Worm (Caenorhabditis elegans): ENCODE results near the gene col-156.
A peak's percentile ranks its signal among the peaks of the same experiment; 100 is the strongest.

The col-156 gene

ce11 chrV:11459255-11459654, 9.1 kb upstream of the col-156 start, which contains the start of gene T11F9.1:
T11F9.1 (plus strand) TSS chrV:11459555.
- TF ChIP-seq lag-1 (GFP tag; IDR thresholded peaks at IDR 0.05): no peak
- TF ChIP-seq egl-44 (GFP tag; IDR thresholded peaks at IDR 0.05): no peak
- TF ChIP-seq B0261.1 (tag; optimal IDR thresholded peaks at IDR 0.05): no peak
- no peak for TF ChIP-seq gei-17 (GFP tag; optimal IDR thresholded peaks at IDR 0.05)
- TF ChIP-seq ztf-26 (tag; optimal IDR thresholded peaks at IDR 0.05): no peak
- no peak for TF ChIP-seq F23B12.7 (tag; optimal IDR thresholded peaks at IDR 0.05; ENCODE audit: insufficient read depth)

DNA sequence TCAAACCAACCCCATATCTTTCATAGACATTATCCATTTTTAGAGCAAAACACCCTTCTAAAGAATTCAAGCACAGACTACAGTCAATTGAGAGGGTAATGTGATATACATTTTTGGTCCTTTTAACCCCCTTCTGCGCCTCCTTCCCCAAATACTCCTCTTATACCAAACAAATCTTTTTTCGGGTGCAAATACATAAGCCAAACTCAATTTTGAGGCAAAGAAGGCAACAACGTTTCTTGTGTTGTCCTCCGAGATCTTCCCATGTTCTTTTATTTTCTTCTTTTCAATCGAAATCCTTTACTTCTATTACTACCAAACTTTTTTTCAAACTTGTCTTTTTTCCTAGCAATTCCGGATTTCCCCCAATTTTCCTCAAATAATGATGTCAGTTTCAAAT, 4.8 kb upstream of the col-156 start:
- TF ChIP-seq nhr-27 (tag; optimal IDR thresholded peaks at IDR 0.05) (no peak), hmg-1.2 (GFP tag; IDR thresholded peaks at IDR 0.05) (no peak), efl-1 (GFP tag; optimal IDR thresholded peaks at IDR 0.05) (no peak), gei-17 (GFP tag; optimal IDR thresholded peaks at IDR 0.05) (no peak), pha-4 (tag; optimal IDR thresholded peaks at IDR 0.05) (no peak), akir-1 (GFP tag; optimal IDR thresholded peaks at IDR 0.05) (no peak), ztf-25 (GFP tag; IDR thresholded peaks at IDR 0.05) (no peak), ets-4 (GFP tag; optimal IDR thresholded peaks at IDR 0.05) (no peak), let-526 (GFP tag; IDR thresholded peaks at IDR 0.05) (no peak), F37B4.10 (GFP tag; IDR thresholded peaks at IDR 0.05) (no peak), ceh-58 (GFP tag; IDR thresholded peaks at IDR 0.05) (no peak), mes-4 (tag; optimal IDR thresholded peaks at IDR 0.05) (no peak), fkh-3 (tag; optimal IDR thresholded peaks at IDR 0.05) (no peak), F55B11.4 (tag; optimal IDR thresholded peaks at IDR 0.05; ENCODE audit: borderline replicate concordance, insufficient read depth) (no peak)

ce11 chrV:11449404-11449803, 753 bp downstream of the col-156 start:
- TF ChIP-seq egrh-3 (GFP tag; IDR thresholded peaks at IDR 0.05) (peak; percentile 81), snpc-3.4 (tag; optimal IDR thresholded peaks at IDR 0.05) (no peak), C06A6.2 (GFP tag; conservative IDR thresholded peaks at IDR 0.05) (no peak), T07F8.4 (tag; optimal IDR thresholded peaks at IDR 0.05) (no peak), hmg-1.2 (GFP tag; IDR thresholded peaks at IDR 0.05) (no peak), ztf-6 (GFP tag; IDR thresholded peaks at IDR 0.05) (no peak), F57A8.1 (GFP tag; optimal IDR thresholded peaks at IDR 0.05) (no peak), let-526 (GFP tag; IDR thresholded peaks at IDR 0.05) (no peak), akir-1 (GFP tag; optimal IDR thresholded peaks at IDR 0.05) (no peak), zfh-2 (GFP tag; conservative IDR thresholded peaks at IDR 0.05) (peak; percentile 93)

DNA sequence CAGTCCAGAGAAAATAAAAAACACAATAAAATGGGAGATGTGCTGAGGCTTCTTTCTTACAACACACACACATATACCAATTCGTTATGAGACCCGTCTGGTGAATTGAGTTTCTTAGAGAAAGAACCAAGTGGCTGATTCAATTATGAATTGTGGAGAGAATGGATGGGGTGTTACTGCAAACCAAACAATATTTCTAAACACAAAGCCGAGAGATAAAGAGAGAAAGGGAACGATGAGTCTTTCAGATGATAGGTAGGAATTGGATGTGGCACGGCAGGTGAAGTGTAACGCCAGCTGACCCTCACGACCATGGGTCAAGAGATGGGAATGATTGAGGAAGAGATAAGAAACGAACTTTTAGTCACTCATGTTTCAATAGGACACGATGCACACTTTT, 3.9 kb downstream of the col-156 start, which contains the start of gene mig-17:
Gene mig-17 (plus strand): TSS at position 389 of the 400 bp plus-strand sequence.
- no peak for TF ChIP-seq sdz-38 (tag; optimal IDR thresholded peaks at IDR 0.05)
- no peak for TF ChIP-seq nfya-1 (tag; optimal IDR thresholded peaks at IDR 0.05; ENCODE audit: borderline replicate concordance, insufficient read depth)
- TF ChIP-seq F22D6.2 (tag; optimal IDR thresholded peaks at IDR 0.05): no peak

ce11 chrV:11445375-11445774, 4.8 kb downstream of the col-156 start:
- TF ChIP-seq zfh-2 (GFP tag; conservative IDR thresholded peaks at IDR 0.05) (peak; percentile 82), nfya-1 (tag; optimal IDR thresholded peaks at IDR 0.05; ENCODE audit: borderline replicate concordance, insufficient read depth) (no peak), madf-10 (tag; optimal IDR thresholded peaks at IDR 0.05) (peak; percentile 33), cebp-2 (GFP tag; IDR thresholded peaks at IDR 0.05) (0 out of 2 replicates have a peak, but pooled peaks have one; percentile 37)

Measured in whole organism, young adult.